Fruit fly (Drosophila melanogaster) whole organism, embryonic: Measurements from ENCODE around the gene mts.

ENCODE experiments used
- Antp ChIP-seq: fragments of 200-800 bp; sonication (Bioruptor generic); optimal IDR thresholded peaks from 3 replicates; lab custom pipeline; 2016; ENCODE audit warnings: missing biosample characterization, missing genetic modification characterization
- BEAF-32 ChIP-seq: fragments of 200-800 bp; sonication (Bioruptor generic); optimal IDR thresholded peaks from 3 replicates; lab custom pipeline; 2017; ENCODE audit warnings: missing biosample characterization, missing genetic modification characterization, mild to moderate bottlenecking, moderate library complexity, missing genetic modification reagents
- C15 ChIP-seq: fragments of 200-800 bp; sonication (Bioruptor generic); IDR thresholded peaks from 3 replicates; pipeline ENCODE4 v1.3.6; 2022; ENCODE audit warnings: missing biosample characterization, missing genetic modification characterization
- CG11695 ChIP-seq: fragments of 200-800 bp; sonication (Bioruptor generic); IDR thresholded peaks from 3 replicates; pipeline ENCODE4 v1.3.6; 2022; ENCODE audit warnings: missing biosample characterization, missing genetic modification characterization
- CG12391 ChIP-seq: fragments of 200-800 bp; sonication (Bioruptor generic); optimal IDR thresholded peaks from 3 replicates; lab custom pipeline; 2018; ENCODE audit warnings: missing biosample characterization, mild to moderate bottlenecking, missing genetic modification characterization, moderate library complexity
- CG13296 ChIP-seq: fragments of 200-800 bp; sonication (Bioruptor generic); optimal IDR thresholded peaks from 3 replicates; lab custom pipeline; 2018; ENCODE audit warnings: missing biosample characterization, mild to moderate bottlenecking, missing genetic modification characterization
- CG14860 ChIP-seq: fragments of 200-800 bp; sonication (Bioruptor generic); IDR thresholded peaks from 3 replicates; pipeline ENCODE4 v1.3.6; 2022; ENCODE audit warnings: missing biosample characterization, missing genetic modification characterization; ENCODE audit not compliant: partially characterized antibody
- CG15269 ChIP-seq: fragments of 200-800 bp; sonication (Bioruptor generic); optimal IDR thresholded peaks from 2 replicates; lab custom pipeline; 2018; ENCODE audit warnings: missing biosample characterization, mild to moderate bottlenecking, missing genetic modification characterization, moderate library complexity
- CG15696 ChIP-seq: fragments of 200-800 bp; sonication (Bioruptor generic); optimal IDR thresholded peaks from 2 replicates; lab custom pipeline; 2019; ENCODE audit warnings: missing biosample characterization, mild to moderate bottlenecking, missing genetic modification characterization, moderate library complexity
- CG16813 ChIP-seq: fragments of 200-800 bp; sonication (Bioruptor generic); IDR thresholded peaks from 3 replicates; pipeline ENCODE4 v1.3.6; 2022; ENCODE audit warnings: missing biosample characterization, missing genetic modification characterization; ENCODE audit not compliant: partially characterized antibody
- CG16815 ChIP-seq: fragments of 200-800 bp; sonication (Bioruptor generic); optimal IDR thresholded peaks from 3 replicates; lab custom pipeline; 2017; ENCODE audit warnings: missing biosample characterization, mild to moderate bottlenecking, missing genetic modification characterization
- CG17612 ChIP-seq: fragments of 200-800 bp; sonication (Bioruptor generic); IDR thresholded peaks from 2 replicates; pipeline ENCODE4 v1.3.6; 2022; ENCODE audit warnings: missing biosample characterization, missing genetic modification characterization
- CG17829 ChIP-seq: fragments of 200-800 bp; optimal IDR thresholded peaks from 2 replicates; lab custom pipeline; 2019; ENCODE audit warnings: missing biosample characterization, mild to moderate bottlenecking, missing genetic modification characterization, moderate library complexity
- CG18619 ChIP-seq: fragments of 200-800 bp; sonication (Bioruptor generic); optimal IDR thresholded peaks from 3 replicates; lab custom pipeline; 2017; ENCODE audit warnings: missing biosample characterization, mild to moderate bottlenecking, missing genetic modification characterization
- CG2116 ChIP-seq: fragments of 200-800 bp; sonication (Bioruptor generic); optimal IDR thresholded peaks from 3 replicates; lab custom pipeline; 2018; ENCODE audit warnings: missing biosample characterization, mild to moderate bottlenecking, missing genetic modification characterization
- CG31388 ChIP-seq: fragments of 200-800 bp; sonication (Bioruptor generic); optimal IDR thresholded peaks from 2 replicates; lab custom pipeline; 2016; ENCODE audit warnings: missing biosample characterization, missing genetic modification characterization
- CG34376 ChIP-seq: fragments of 200-800 bp; sonication (Bioruptor generic); optimal IDR thresholded peaks from 2 replicates; lab custom pipeline; 2018; ENCODE audit warnings: missing biosample characterization, mild to moderate bottlenecking, missing genetic modification characterization
- CG43689 ChIP-seq: fragments of 200-800 bp; sonication (Bioruptor generic); IDR thresholded peaks from 2 replicates; pipeline ENCODE4 v1.3.6; 2022; ENCODE audit warnings: missing biosample characterization, missing genetic modification characterization
- CG4617 ChIP-seq: fragments of 200-800 bp; sonication (Bioruptor generic); optimal IDR thresholded peaks from 3 replicates; lab custom pipeline; 2016; ENCODE audit warnings: missing biosample characterization, missing genetic modification characterization, borderline replicate concordance
- CG5245 ChIP-seq: fragments of 200-800 bp; sonication (Bioruptor generic); optimal IDR thresholded peaks from 3 replicates; lab custom pipeline; 2016; ENCODE audit warnings: missing biosample characterization, missing genetic modification characterization
- CG6791 ChIP-seq: fragments of 200-800 bp; sonication (Bioruptor generic); IDR thresholded peaks from 3 replicates; pipeline ENCODE4 v1.3.6; 2022; ENCODE audit warnings: missing biosample characterization, missing genetic modification characterization; ENCODE audit not compliant: partially characterized antibody
- CG7357 ChIP-seq: fragments of 200-800 bp; sonication (Bioruptor generic); IDR thresholded peaks from 3 replicates; pipeline ENCODE4 v1.3.6; 2022; ENCODE audit warnings: missing biosample characterization, missing genetic modification characterization
- CG7745 ChIP-seq: fragments of 200-800 bp; sonication (Bioruptor generic); optimal IDR thresholded peaks from 2 replicates; lab custom pipeline; 2018; ENCODE audit warnings: missing biosample characterization, mild to moderate bottlenecking, missing genetic modification characterization, moderate library complexity
- CG7963 ChIP-seq: fragments of 200-800 bp; sonication (Bioruptor generic); IDR thresholded peaks from 3 replicates; pipeline ENCODE4 v1.3.6; 2022; ENCODE audit warnings: missing biosample characterization, missing genetic modification characterization; ENCODE audit not compliant: partially characterized antibody
- CrebB ChIP-seq: fragments of 200-800 bp; sonication (Bioruptor generic); optimal IDR thresholded peaks from 3 replicates; lab custom pipeline; 2018; ENCODE audit warnings: missing biosample characterization, mild to moderate bottlenecking, missing genetic modification characterization
- Dref ChIP-seq: fragments of 200-800 bp; sonication (Bioruptor generic); IDR thresholded peaks from 2 replicates; pipeline ENCODE4 v1.3.6; 2022; ENCODE audit warnings: missing biosample characterization, missing genetic modification characterization
- Drgx ChIP-seq: fragments of 200-800 bp; sonication (Bioruptor generic); IDR thresholded peaks from 2 replicates; pipeline ENCODE4 v1.3.6; 2022; ENCODE audit warnings: missing biosample characterization, missing genetic modification characterization
- Eip74EF ChIP-seq, 2 experiments: fragments of 200-800 bp in 1 of 2; fragments of >200 bp in 1 of 2; sonication (Bioruptor generic) in 1 of 2; optimal IDR thresholded peaks; 2 replicates each; lab custom pipeline; 2017 to 2019; ENCODE audit warnings: missing biosample characterization in 2 of 2, missing genetic modification characterization in 2 of 2, mild to moderate bottlenecking in 1 of 2, moderate library complexity in 1 of 2
- Fer2 ChIP-seq: fragments of 200-800 bp; sonication (Bioruptor generic); optimal IDR thresholded peaks from 2 replicates; lab custom pipeline; 2018; ENCODE audit warnings: missing biosample characterization, mild to moderate bottlenecking, missing genetic modification characterization, moderate library complexity
- H2.0 ChIP-seq: fragments of 200-800 bp; sonication (Bioruptor generic); IDR thresholded peaks from 2 replicates; pipeline ENCODE4 v1.3.6; 2022; ENCODE audit warnings: missing biosample characterization, missing genetic modification characterization
- MTF-1 ChIP-seq: fragments of 200-800 bp; sonication (Bioruptor generic); optimal IDR thresholded peaks from 2 replicates; lab custom pipeline; 2018; ENCODE audit warnings: missing biosample characterization, mild to moderate bottlenecking, missing genetic modification characterization, borderline replicate concordance
- NC2β ChIP-seq: fragments of 200-800 bp; sonication (Bioruptor generic); optimal IDR thresholded peaks from 2 replicates; lab custom pipeline; 2016; ENCODE audit warnings: missing biosample characterization, missing genetic modification characterization
- Ravus ChIP-seq: fragments of 200-800 bp; sonication (Bioruptor generic); IDR thresholded peaks from 2 replicates; pipeline ENCODE4 v1.3.6; 2022; ENCODE audit warnings: missing biosample characterization, missing genetic modification characterization
- Sry-δ ChIP-seq: fragments of 200-800 bp; sonication (Bioruptor generic); optimal IDR thresholded peaks from 2 replicates; lab custom pipeline; 2016; ENCODE audit warnings: missing biosample characterization, missing genetic modification characterization
- dmrt99B ChIP-seq: fragments of 200-800 bp; sonication (Bioruptor generic); optimal IDR thresholded peaks from 2 replicates; lab custom pipeline; 2018; ENCODE audit warnings: missing biosample characterization, mild to moderate bottlenecking, missing genetic modification characterization, moderate library complexity
- en ChIP-seq: fragments of 200-800 bp; sonication (Bioruptor generic); optimal IDR thresholded peaks from 2 replicates; lab custom pipeline; 2016; ENCODE audit warnings: missing biosample characterization, missing genetic modification characterization
- fd96Cb ChIP-seq: fragments of 200-800 bp; sonication (Bioruptor generic); optimal IDR thresholded peaks from 2 replicates; lab custom pipeline; 2018; ENCODE audit warnings: missing biosample characterization, mild to moderate bottlenecking, missing genetic modification characterization, moderate library complexity
- gce ChIP-seq: fragments of 200-800 bp; sonication (Bioruptor generic); IDR thresholded peaks from 3 replicates; pipeline ENCODE4 v1.3.6; 2022; ENCODE audit warnings: missing biosample characterization, missing genetic modification characterization
- grn ChIP-seq: fragments of 200-800 bp; sonication (Bioruptor generic); optimal IDR thresholded peaks from 3 replicates; lab custom pipeline; 2017; ENCODE audit warnings: missing biosample characterization, missing genetic modification characterization
- insv ChIP-seq, 2 experiments: fragments of 200-800 bp; sonication (Bioruptor generic); optimal IDR thresholded peaks; 3 replicates each; lab custom pipeline; 2016 to 2018; ENCODE audit warnings: missing biosample characterization in 2 of 2, missing genetic modification characterization in 2 of 2
- jing ChIP-seq: fragments of 200-800 bp; sonication (Bioruptor generic); optimal IDR thresholded peaks from 2 replicates; lab custom pipeline; 2018; ENCODE audit warnings: missing biosample characterization, mild to moderate bottlenecking, missing genetic modification characterization
- lilli ChIP-seq: fragments of 200-800 bp; sonication (Bioruptor generic); optimal IDR thresholded peaks from 3 replicates; lab custom pipeline; 2016; ENCODE audit warnings: missing biosample characterization, missing genetic modification characterization
- pfk ChIP-seq: fragments of 200-800 bp; sonication (Bioruptor generic); optimal IDR thresholded peaks from 2 replicates; lab custom pipeline; 2018; ENCODE audit warnings: missing biosample characterization, mild to moderate bottlenecking, missing genetic modification characterization, moderate library complexity
- pho ChIP-seq: fragments of 200-800 bp; sonication (Bioruptor generic); optimal IDR thresholded peaks from 2 replicates; lab custom pipeline; 2016; ENCODE audit warnings: missing biosample characterization, missing genetic modification characterization
- rib ChIP-seq: fragments of 200-800 bp; sonication (Bioruptor generic); IDR thresholded peaks from 2 replicates; pipeline ENCODE4 v1.3.6; 2022; ENCODE audit warnings: missing biosample characterization, missing genetic modification characterization
- sima ChIP-seq: fragments of 200-800 bp; sonication (Bioruptor generic); optimal IDR thresholded peaks from 2 replicates; lab custom pipeline; 2016; ENCODE audit warnings: missing biosample characterization, missing genetic modification characterization
- sob ChIP-seq: fragments of 200-800 bp; sonication (Bioruptor generic); IDR thresholded peaks from 2 replicates; pipeline ENCODE4 v1.3.6; 2022; ENCODE audit warnings: missing biosample characterization, missing genetic modification characterization
- wek ChIP-seq: fragments of 200-800 bp; sonication (Bioruptor generic); optimal IDR thresholded peaks from 3 replicates; lab custom pipeline; 2018; ENCODE audit warnings: missing biosample characterization, mild to moderate bottlenecking, missing genetic modification characterization, moderate library complexity

The mts gene

dm6 chr2L:7782788-7783401 is 44.6 kb upstream of the mts start, which contains the start of gene Brd7-9 (continued):
- TF ChIP-seq CG16813 (GFP tag; lab: Robert Waterston, UW) (peak; percentile 22; the same call in 1 of the 3 replicates), CrebB (tag; lab: Kevin White, UChicago) (peak; percentile 12), CG7963 (GFP tag; lab: Robert Waterston, UW) (peak; percentile 44; the same call in 1 of the 3 replicates), Dref (GFP tag; lab: Robert Waterston, UW) (peak; percentile 84), CG31388 (GFP tag; lab: Kevin White, UChicago) (peak; percentile 44), jing (GFP tag; lab: Kevin White, UChicago) (peak; percentile 28), CG2116 (GFP tag; lab: Kevin White, UChicago) (peak; percentile 46), pho (GFP tag; lab: Kevin White, UChicago) (peak; percentile 55), Sry-δ (GFP tag; lab: Kevin White, UChicago) (peak; percentile 38), CG18619 (GFP tag; lab: Kevin White, UChicago) (peak; percentile 66), Ravus (GFP tag; lab: Robert Waterston, UW) (no peak; the same call in 1 of the 2 replicates), lilli (GFP tag; lab: Kevin White, UChicago) (peak; percentile 73), gce (GFP tag; lab: Robert Waterston, UW) (peak; percentile 70; the same call in 1 of the 3 replicates), C15 (GFP tag; lab: Robert Waterston, UW) (peak; percentile 63; the same call in 1 of the 3 replicates), Fer2 (tag; lab: Kevin White, UChicago) (peak; percentile 10), H2.0 (GFP tag; lab: Robert Waterston, UW) (peak; percentile 86), Eip74EF (GFP tag; optimal IDR thresholded peaks at IDR 0.05; lab: Kevin White, UChicago) (peak in 1 of 2 experiments; percentile 64), MTF-1 (GFP tag; lab: Kevin White, UChicago) (peak; percentile 55), CG16815 (GFP tag; lab: Kevin White, UChicago) (peak; percentile 3), pfk (GFP tag; lab: Kevin White, UChicago) (no peak), Drgx (peak; percentile 87), sob (GFP tag; lab: Robert Waterston, UW) (peak; percentile 79), CG5245 (GFP tag; lab: Kevin White, UChicago) (peak; percentile 51), wek (GFP tag; lab: Kevin White, UChicago) (peak; percentile 66), fd96Cb (peak; percentile 70), grn (GFP tag; lab: Kevin White, UChicago) (no peak), CG43689 (GFP tag; lab: Robert Waterston, UW) (peak; percentile 43; the same call in 1 of the 2 replicates), CG15269 (peak; percentile 74), CG6791 (no peak), CG12391 (tag; lab: Kevin White, UChicago) (peak; percentile 75), NC2β (peak; percentile 43), CG13296 (GFP tag; lab: Kevin White, UChicago) (peak; percentile 70), CG14860 (GFP tag; lab: Robert Waterston, UW) (0 out of 3 replicates have a peak, but pooled peaks have one; percentile 31), Antp (peak; percentile 52), rib (peak; percentile 73), CG11695 (GFP tag; lab: Robert Waterston, UW) (peak; percentile 90), CG17612 (peak; percentile 47; the same call in 1 of the 2 replicates), CG4617 (GFP tag; lab: Kevin White, UChicago) (peak; percentile 65), BEAF-32 (peak; percentile 51), CG7745 (tag; lab: Kevin White, UChicago) (no peak), CG7357 (GFP tag; lab: Robert Waterston, UW) (peak; percentile 49; the same call in 1 of the 3 replicates), CG15696 (tag; lab: Kevin White, UChicago) (no peak), dmrt99B (tag; lab: Kevin White, UChicago) (peak; percentile 79), CG17829 (tag; lab: Kevin White, UChicago) (peak; percentile 70), insv (GFP tag; optimal IDR thresholded peaks at IDR 0.05; lab: Kevin White, UChicago) (no peak), en (GFP tag; lab: Kevin White, UChicago) (peak; percentile 44), CG34376 (GFP tag; lab: Kevin White, UChicago) (peak; percentile 38), sima (GFP tag; lab: Kevin White, UChicago) (no peak)
